Fruit fly (Drosophila melanogaster): ENCODE data around the gene eIF4EHP.

eIF4EHP gene

DNA sequence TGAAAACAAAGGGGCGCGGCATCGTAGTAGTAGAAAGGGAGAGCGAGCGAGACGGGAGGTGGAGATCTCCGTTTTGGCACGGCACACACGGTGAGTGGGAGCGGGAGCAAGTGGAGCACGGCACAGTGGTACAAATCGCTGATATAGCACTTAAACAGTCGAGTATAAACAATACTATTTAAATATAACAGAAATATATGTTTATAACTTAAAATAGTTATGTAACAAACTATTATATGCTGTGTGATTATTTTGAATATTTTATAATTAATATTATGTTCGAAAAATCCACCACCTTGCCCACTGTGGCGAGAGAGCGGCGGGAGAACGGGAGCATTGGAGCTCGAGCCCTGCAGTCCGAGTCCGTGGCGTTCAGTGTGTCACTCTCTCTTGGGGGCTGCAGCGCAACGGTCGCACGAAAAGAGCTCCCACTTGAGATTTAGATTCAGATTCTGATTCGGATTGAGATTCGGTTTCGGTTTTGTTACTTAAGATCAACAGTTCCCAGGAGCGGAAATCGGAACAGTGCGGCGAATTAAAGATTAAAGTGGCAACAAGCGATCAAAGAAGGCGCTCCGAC, 32.3 kb upstream of the eIF4EHP start, which contains the start of gene Kal1 (continued):
- no peak for TF ChIP-seq Dp (GFP tag; optimal IDR thresholded peaks at IDR 0.05)
- peak; percentile 95 for TF ChIP-seq sim (GFP tag; IDR thresholded peaks at IDR 0.05)
- TF ChIP-seq gro (GFP tag; optimal IDR thresholded peaks at IDR 0.05), result no peak
- peak; percentile 11 for TF ChIP-seq Side (GFP tag; optimal IDR thresholded peaks at IDR 0.05)
- peak; percentile 94 for TF ChIP-seq CG7556 (GFP tag; optimal IDR thresholded peaks at IDR 0.05)
- TF ChIP-seq sug (tag; optimal IDR thresholded peaks at IDR 0.05), result peak; percentile 54
- TF ChIP-seq knrl (GFP tag; IDR thresholded peaks at IDR 0.05; ENCODE audit: partially characterized antibody), result 0 out of 3 replicates have a peak, but pooled peaks have one; percentile 38
- peak; percentile 90 for TF ChIP-seq H2.0 (GFP tag; IDR thresholded peaks at IDR 0.05)
- TF ChIP-seq fd3F (GFP tag; optimal IDR thresholded peaks at IDR 0.05), result peak; percentile 80
- TF ChIP-seq kni (GFP tag; optimal IDR thresholded peaks at IDR 0.05), result peak; percentile 58
- TF ChIP-seq p53 (GFP tag; optimal IDR thresholded peaks at IDR 0.05), result no peak
- TF ChIP-seq Tbp (GFP tag; optimal IDR thresholded peaks at IDR 0.05), result no peak
- TF ChIP-seq mam (GFP tag; optimal IDR thresholded peaks at IDR 0.05), result no peak
- TF ChIP-seq Oaz (GFP tag; IDR thresholded peaks at IDR 0.05), result peak; percentile 84
- peak; percentile 81 for TF ChIP-seq CG18619 (GFP tag; optimal IDR thresholded peaks at IDR 0.05)
- no peak for TF ChIP-seq CG34224 (GFP tag; IDR thresholded peaks at IDR 0.05; ENCODE audit: partially characterized antibody)
- peak; percentile 88 for TF ChIP-seq CG1603 (tag; optimal IDR thresholded peaks at IDR 0.05)
- TF ChIP-seq CG2202 (tag; optimal IDR thresholded peaks at IDR 0.05), result peak; percentile 94
- no peak for TF ChIP-seq CG8478 (optimal IDR thresholded peaks at IDR 0.05)
- TF ChIP-seq Hmx (GFP tag; optimal IDR thresholded peaks at IDR 0.05), result no peak
- TF ChIP-seq Usf (GFP tag; optimal IDR thresholded peaks at IDR 0.05), result peak; percentile 74
- no peak for TF ChIP-seq CG42726 (GFP tag; IDR thresholded peaks at IDR 0.05; ENCODE audit: partially characterized antibody)
- no peak for TF ChIP-seq br (optimal IDR thresholded peaks at IDR 0.05)
- TF ChIP-seq ci (GFP tag; IDR thresholded peaks at IDR 0.05), result peak; percentile 98
- TF ChIP-seq CG8765 (GFP tag; IDR thresholded peaks at IDR 0.05), result 0 out of 2 replicates have a peak, but pooled peaks have one; percentile 34
- TF ChIP-seq nerfin-2 (GFP tag; IDR thresholded peaks at IDR 0.05; ENCODE audit: partially characterized antibody), result no peak
- no peak for TF ChIP-seq Sin3A (optimal IDR thresholded peaks at IDR 0.05)
- peak; percentile 37; the same call in 1 of the 2 replicates for TF ChIP-seq dan (GFP tag; IDR thresholded peaks at IDR 0.05)
- peak; percentile 23; the same call in 1 of the 2 replicates for TF ChIP-seq CG13287 (GFP tag; IDR thresholded peaks at IDR 0.05; ENCODE audit: partially characterized antibody)
- peak; percentile 95 for TF ChIP-seq CG32767 (GFP tag; IDR thresholded peaks at IDR 0.05)
- peak; percentile 86 for TF ChIP-seq ase (GFP tag; IDR thresholded peaks at IDR 0.05)
- peak; percentile 70; the same call in 2 of the 4 replicates for TF ChIP-seq Gug (GFP tag; IDR thresholded peaks at IDR 0.05)
- TF ChIP-seq CG10321 (GFP tag; IDR thresholded peaks at IDR 0.05), result peak; percentile 55; the same call in 1 of the 2 replicates
- no peak for TF ChIP-seq Bgb (GFP tag; IDR thresholded peaks at IDR 0.05; ENCODE audit: partially characterized antibody)
- TF ChIP-seq ham (GFP tag; IDR thresholded peaks at IDR 0.05), result no peak
- peak; percentile 87 for TF ChIP-seq CG43689 (GFP tag; IDR thresholded peaks at IDR 0.05)
- TF ChIP-seq Awh (GFP tag; IDR thresholded peaks at IDR 0.05), result peak; percentile 95
- peak; percentile 80 for TF ChIP-seq CG4328 (GFP tag; optimal IDR thresholded peaks at IDR 0.05)
- peak; percentile 79 for TF ChIP-seq CG10147 (GFP tag; optimal IDR thresholded peaks at IDR 0.05)
- peak; percentile 96 for TF ChIP-seq lab (GFP tag; optimal IDR thresholded peaks at IDR 0.05)
- TF ChIP-seq CG8281 (tag; optimal IDR thresholded peaks at IDR 0.05), result peak; percentile 70
- no peak for TF ChIP-seq Doc3 (GFP tag; IDR thresholded peaks at IDR 0.05; ENCODE audit: partially characterized antibody)
- TF ChIP-seq Blimp-1 (GFP tag; optimal IDR thresholded peaks at IDR 0.05), result peak; percentile 96
- no peak for TF ChIP-seq CG12236 (GFP tag; optimal IDR thresholded peaks at IDR 0.05)
- peak; percentile 91 for TF ChIP-seq zfh1 (GFP tag; IDR thresholded peaks at IDR 0.05)
- no peak for TF ChIP-seq shn (GFP tag; optimal IDR thresholded peaks at IDR 0.05)
- TF ChIP-seq Vsx1 (GFP tag; optimal IDR thresholded peaks at IDR 0.05), result peak; percentile 86
- TF ChIP-seq Xbp1 (GFP tag; optimal IDR thresholded peaks at IDR 0.05), result peak; percentile 86
- TF ChIP-seq CG18011 (GFP tag; optimal IDR thresholded peaks at IDR 0.05), result peak; percentile 55
- peak; percentile 66 for TF ChIP-seq CG9817 (tag; optimal IDR thresholded peaks at IDR 0.05)
